Worm (Caenorhabditis elegans): Measurements from ENCODE around the gene Y59C2A.1.

- TF ChIP-seq aly-1 (tag; optimal IDR thresholded peaks at IDR 0.05) (no peak), ama-1 (optimal IDR thresholded peaks at IDR 0.05) (no peak), tbx-37 (GFP tag; conservative IDR thresholded peaks at IDR 0.05) (no peak), ceh-13 (GFP tag; optimal IDR thresholded peaks at IDR 0.05) (no peak), hnd-1 (tag; optimal IDR thresholded peaks at IDR 0.05) (no peak), hmbx-1 (tag; optimal IDR thresholded peaks at IDR 0.05) (no peak), F13C5.2 (tag; optimal IDR thresholded peaks at IDR 0.05) (no peak), hmg-4 (GFP tag; optimal IDR thresholded peaks at IDR 0.05) (no peak), scrt-1 (GFP tag; IDR thresholded peaks at IDR 0.05) (no peak)
These were observed at the start of gene Y59C2A.1 for ce11 chrII:2207812-2208211.
